Worm (Caenorhabditis elegans): Measurements from ENCODE around the gene T24E12.1.

ce11 chrII:3806964-3807363 is 21.6 kb downstream of the T24E12.1 start, which contains the start of gene F54D10.4:
- TF ChIP-seq lin-13 (tag; optimal IDR thresholded peaks at IDR 0.05) = no peak
- no peak for TF ChIP-seq nhr-28 (tag; optimal IDR thresholded peaks at IDR 0.05)
- no peak for TF ChIP-seq drap-1 (GFP tag; optimal IDR thresholded peaks at IDR 0.05)
- TF ChIP-seq unc-39 (tag; optimal IDR thresholded peaks at IDR 0.05) = no peak
- no peak for TF ChIP-seq hlh-1 (tag; optimal IDR thresholded peaks at IDR 0.05)
- TF ChIP-seq ces-1 (GFP tag; optimal IDR thresholded peaks at IDR 0.05) = no peak
- no peak for TF ChIP-seq mls-2 (tag; optimal IDR thresholded peaks at IDR 0.05)
- TF ChIP-seq mab-5 (tag; optimal IDR thresholded peaks at IDR 0.05) = no peak
- TF ChIP-seq sptf-1 (tag; optimal IDR thresholded peaks at IDR 0.05) = no peak
